Worm (Caenorhabditis elegans) whole organism, late embryonic: Measurements from ENCODE around the gene bus-17.

ENCODE experiments used
- C38D4.7 ChIP-seq: fragments of 200-800 bp; sonication (Bioruptor generic); optimal IDR thresholded peaks from 2 replicates; lab custom pipeline; 2018; ENCODE audit warnings: mild to moderate bottlenecking, missing genetic modification characterization, moderate library complexity, missing compliant biosample characterization
- K09A11.1 ChIP-seq: sonication (generic microtip); optimal IDR thresholded peaks from 2 replicates; lab custom pipeline; 2017; ENCODE audit warnings: antibody characterized with exemption, mild to moderate bottlenecking, missing genetic modification characterization, missing compliant biosample characterization; ENCODE audit not compliant: insufficient read depth
- T23F11.4 ChIP-seq: fragments of 200-800 bp; sonication (Bioruptor generic); optimal IDR thresholded peaks from 2 replicates; lab custom pipeline; 2018; ENCODE audit warnings: mild to moderate bottlenecking, missing genetic modification characterization, missing compliant biosample characterization
- ahr-1 ChIP-seq: sonication (generic microtip); optimal IDR thresholded peaks from 2 replicates; lab custom pipeline; 2016; ENCODE audit warnings: missing genetic modification characterization, missing compliant biosample characterization
- ceh-18 ChIP-seq: sonication (generic microtip); optimal IDR thresholded peaks from 2 replicates; lab custom pipeline; 2016; ENCODE audit warnings: missing genetic modification characterization, missing compliant biosample characterization
- ceh-19 ChIP-seq: fragments of 200-800 bp; sonication (Bioruptor generic); optimal IDR thresholded peaks from 2 replicates; lab custom pipeline; 2018; ENCODE audit warnings: mild to moderate bottlenecking, missing genetic modification characterization, missing compliant biosample characterization
- ceh-2 ChIP-seq: sonication (generic microtip); optimal IDR thresholded peaks from 2 replicates; lab custom pipeline; 2016; ENCODE audit warnings: missing genotype, missing genetic modification characterization, missing compliant biosample characterization
- ceh-30 ChIP-seq: fragments of 150-350 bp; optimal IDR thresholded peaks from 2 replicates; lab custom pipeline; 2014; ENCODE audit warnings: missing biosample characterization, missing genetic modification characterization
- ceh-34 ChIP-seq: sonication (generic microtip); optimal IDR thresholded peaks from 2 replicates; lab custom pipeline; 2016; ENCODE audit warnings: mild to moderate bottlenecking, missing genetic modification characterization, missing compliant biosample characterization
- ceh-48 ChIP-seq: sonication (generic microtip); optimal IDR thresholded peaks from 2 replicates; lab custom pipeline; 2016; ENCODE audit warnings: missing genetic modification characterization, inconsistent platforms, missing compliant biosample characterization
- ceh-6 ChIP-seq: fragments of 200-800 bp; sonication (Bioruptor generic); optimal IDR thresholded peaks from 2 replicates; lab custom pipeline; 2018; ENCODE audit warnings: mild to moderate bottlenecking, missing genetic modification characterization, missing compliant biosample characterization
- ceh-9 ChIP-seq: sonication (generic microtip); optimal IDR thresholded peaks from 2 replicates; lab custom pipeline; 2016; ENCODE audit warnings: mild to moderate bottlenecking, missing genetic modification characterization, inconsistent platforms, missing compliant biosample characterization
- dve-1 ChIP-seq: sonication (generic microtip); optimal IDR thresholded peaks from 2 replicates; lab custom pipeline; 2017; ENCODE audit warnings: antibody characterized with exemption, mild to moderate bottlenecking, missing genetic modification characterization, missing compliant biosample characterization
- eyg-1 ChIP-seq: sonication (generic microtip); optimal IDR thresholded peaks from 2 replicates; lab custom pipeline; 2016; ENCODE audit warnings: missing genotype, missing genetic modification characterization, missing compliant biosample characterization
- fkh-6 ChIP-seq: sonication (generic microtip); optimal IDR thresholded peaks from 2 replicates; lab custom pipeline; 2016; ENCODE audit warnings: missing genetic modification characterization, missing compliant biosample characterization
- gmeb-2 ChIP-seq: sonication (generic microtip); optimal IDR thresholded peaks from 2 replicates; lab custom pipeline; 2016; ENCODE audit warnings: missing genetic modification characterization, inconsistent platforms, missing compliant biosample characterization
- hlh-6 ChIP-seq: sonication (generic microtip); optimal IDR thresholded peaks from 2 replicates; lab custom pipeline; 2016; ENCODE audit warnings: missing genotype, missing genetic modification characterization, missing compliant biosample characterization
- hlh-8 ChIP-seq: sonication (generic microtip); optimal IDR thresholded peaks from 2 replicates; lab custom pipeline; 2016; ENCODE audit warnings: missing genotype, missing genetic modification characterization, missing compliant biosample characterization
- madf-2 ChIP-seq: sonication (generic microtip); optimal IDR thresholded peaks from 2 replicates; lab custom pipeline; 2017; ENCODE audit warnings: missing genetic modification characterization, missing compliant biosample characterization
- mec-3 ChIP-seq: sonication (generic microtip); optimal IDR thresholded peaks from 2 replicates; lab custom pipeline; 2016; ENCODE audit warnings: borderline replicate concordance, missing genetic modification characterization, missing compliant biosample characterization
- nfya-1 ChIP-seq: sonication (generic microtip); optimal IDR thresholded peaks from 2 replicates; lab custom pipeline; 2017; ENCODE audit warnings: missing genetic modification characterization, mild to moderate bottlenecking, missing compliant biosample characterization, antibody characterized with exemption, moderate library complexity
- nhr-11 ChIP-seq: fragments of 150-350 bp; optimal IDR thresholded peaks from 2 replicates; lab custom pipeline; 2014; ENCODE audit warnings: missing biosample characterization, missing genetic modification characterization
- nhr-232 ChIP-seq: sonication (generic microtip); optimal IDR thresholded peaks from 2 replicates; lab custom pipeline; 2016; ENCODE audit warnings: missing genetic modification characterization, missing compliant biosample characterization
- npax-4 ChIP-seq: sonication (generic microtip); optimal IDR thresholded peaks from 2 replicates; lab custom pipeline; 2016; ENCODE audit warnings: missing genetic modification characterization, missing compliant biosample characterization
- pha-4 ChIP-seq: fragments of 150-350 bp; optimal IDR thresholded peaks from 2 replicates; lab custom pipeline; 2018; ENCODE audit warnings: missing biosample characterization, missing genetic modification reagents, missing genetic modification characterization
- ref-2 ChIP-seq: sonication (generic microtip); optimal IDR thresholded peaks from 2 replicates; lab custom pipeline; 2016; ENCODE audit warnings: missing genetic modification characterization, missing compliant biosample characterization
- sox-4 ChIP-seq: sonication (generic microtip); optimal IDR thresholded peaks from 2 replicates; lab custom pipeline; 2017; ENCODE audit warnings: mild to moderate bottlenecking, missing genetic modification characterization, inconsistent platforms, missing compliant biosample characterization
- syd-9 ChIP-seq: sonication (generic microtip); optimal IDR thresholded peaks from 2 replicates; lab custom pipeline; 2016; ENCODE audit warnings: mild to moderate bottlenecking, missing genetic modification characterization, moderate library complexity, missing compliant biosample characterization
- tbx-7 ChIP-seq: sonication (generic microtip); optimal IDR thresholded peaks from 2 replicates; lab custom pipeline; 2016; ENCODE audit warnings: missing genotype, missing genetic modification characterization, missing compliant biosample characterization
- unc-3 ChIP-seq, 2 experiments: fragments of 200-800 bp in 1 of 2; sonication (Bioruptor generic) in 1 of 2; sonication (generic microtip) in 1 of 2; conservative IDR thresholded peaks in 1 of 2; optimal IDR thresholded peaks in 1 of 2; 2 replicates each; pipeline versions ENCODE4 v1.3.6 to Lab custom; 2016 to 2022; ENCODE audit warnings: missing compliant biosample characterization in 2 of 2, missing genetic modification characterization in 2 of 2, missing genetic modification reagents in 1 of 2
- unc-42 ChIP-seq: sonication (generic microtip); optimal IDR thresholded peaks from 2 replicates; lab custom pipeline; 2016; ENCODE audit warnings: missing genotype, missing genetic modification characterization, missing compliant biosample characterization
- unc-86 ChIP-seq: sonication (generic microtip); optimal IDR thresholded peaks from 2 replicates; lab custom pipeline; 2016; ENCODE audit warnings: missing genetic modification characterization, missing compliant biosample characterization
- ztf-16 ChIP-seq: sonication (generic microtip); optimal IDR thresholded peaks from 2 replicates; lab custom pipeline; 2017; ENCODE audit warnings: missing genetic modification characterization, missing compliant biosample characterization

Gene bus-17

DNA sequence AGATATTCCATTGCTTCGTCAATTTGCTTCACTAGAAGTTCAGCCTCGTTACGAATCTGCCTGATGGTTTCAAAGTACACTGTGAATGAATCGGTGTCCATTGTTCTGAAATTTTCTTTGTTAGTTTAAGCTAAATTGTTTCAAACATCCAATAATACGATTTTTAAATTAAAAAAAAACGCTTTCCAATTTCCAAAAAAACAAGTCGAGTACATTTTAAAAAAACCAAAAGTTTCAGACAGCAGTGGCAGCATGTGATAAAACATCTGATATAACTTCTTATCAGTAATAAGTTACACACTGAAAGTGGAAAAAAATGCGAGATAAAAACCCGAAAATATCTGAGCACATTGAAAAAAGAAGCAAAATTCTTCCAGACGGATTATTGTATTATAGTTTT lies 33.4 kb upstream of the bus-17 start, which contains the start of gene Y7A5A.6:
Gene Y7A5A.6, minus strand, starts transcription at position 101 of the 400 bp plus-strand sequence.
- TF ChIP-seq mec-3 (tag; lab: Kevin White, UChicago) (no peak), npax-4 (tag; lab: Kevin White, UChicago) (no peak), eyg-1 (tag; lab: Kevin White, UChicago) (no peak), ceh-6 (GFP tag; lab: Kevin White, UChicago) (no peak), ceh-34 (no peak), ceh-2 (tag; lab: Kevin White, UChicago) (no peak), ahr-1 (tag; lab: Kevin White, UChicago) (no peak), pha-4 (no peak), hlh-8 (tag; lab: Kevin White, UChicago) (no peak), nhr-232 (tag; lab: Kevin White, UChicago) (no peak), ceh-48 (tag; lab: Kevin White, UChicago) (no peak), C38D4.7 (GFP tag; lab: Kevin White, UChicago) (no peak)
- TF ChIP-seq, all 69 proteins: peak for 0

DNA sequence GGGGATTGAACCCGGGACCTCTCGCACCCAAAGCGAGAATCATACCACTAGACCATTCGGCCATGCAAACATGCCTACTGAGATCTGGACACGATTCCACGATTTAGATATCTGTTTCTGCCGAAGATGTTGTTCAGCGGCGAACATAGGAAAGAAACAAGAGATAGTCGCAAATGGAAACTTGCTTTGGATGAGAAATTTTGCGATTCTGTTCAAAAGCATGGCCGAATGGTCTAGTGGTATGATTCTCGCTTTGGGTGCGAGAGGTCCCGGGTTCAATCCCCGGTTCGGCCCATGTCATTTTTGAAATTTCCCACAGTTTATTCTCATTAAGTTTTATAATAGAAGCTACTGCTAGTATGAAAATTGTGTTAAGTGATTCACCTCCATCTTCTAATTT lies 30.5 kb upstream of the bus-17 start:
- TF ChIP-seq ref-2 (tag; lab: Kevin White, UChicago) (no peak), unc-42 (no peak), ztf-16 (tag; lab: Kevin White, UChicago) (no peak), K09A11.1 (tag; lab: Kevin White, UChicago) (no peak), mec-3 (tag; lab: Kevin White, UChicago) (no peak), ceh-9 (tag; lab: Kevin White, UChicago) (no peak), nhr-11 (tag; lab: Kevin White, UChicago) (no peak), ceh-48 (tag; lab: Kevin White, UChicago) (no peak), ceh-18 (tag; lab: Kevin White, UChicago) (no peak), gmeb-2 (tag; lab: Kevin White, UChicago) (no peak), fkh-6 (no peak), ceh-30 (tag; lab: Kevin White, UChicago) (no peak), unc-86 (tag; lab: Kevin White, UChicago) (no peak), unc-3 (GFP tag; conservative IDR thresholded peaks at IDR 0.05; lab: Robert Waterston, UW) (no peak), unc-3 (tag; optimal IDR thresholded peaks at IDR 0.05; lab: Kevin White, UChicago) (no peak), ceh-19 (GFP tag; lab: Kevin White, UChicago) (no peak)

DNA sequence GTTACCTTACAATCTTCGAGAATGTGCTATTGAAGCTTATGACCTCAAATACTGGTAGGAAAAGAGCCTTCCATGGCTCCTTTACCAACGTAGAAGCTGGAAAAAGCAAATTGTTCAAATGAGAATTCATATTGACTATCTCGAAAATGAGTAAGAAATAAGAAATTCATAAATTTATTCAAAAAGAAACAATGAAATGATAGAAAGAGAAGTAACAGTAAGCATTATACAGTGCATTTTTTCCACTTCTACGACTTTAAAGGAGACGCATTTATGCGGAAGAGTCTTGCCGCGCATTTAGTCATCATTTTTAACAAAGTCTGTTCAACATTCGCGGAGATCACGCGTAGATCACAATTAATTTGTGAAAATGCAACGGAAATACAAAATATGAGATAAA lies 28.8 kb upstream of the bus-17 start, which contains the start of gene Y7A5A.10:
Gene Y7A5A.10, minus strand, starts transcription at position 101 of the 400 bp plus-strand sequence.
- no peak for TF ChIP-seq madf-2 (tag; lab: Kevin White, UChicago)
- TF ChIP-seq eyg-1 (tag; lab: Kevin White, UChicago), result no peak
- TF ChIP-seq sox-4 (tag; lab: Kevin White, UChicago), result no peak
- TF ChIP-seq dve-1 (tag; lab: Kevin White, UChicago), result no peak
- no peak for TF ChIP-seq fkh-6
- TF ChIP-seq pha-4, result no peak
- no peak for TF ChIP-seq tbx-7 (tag; lab: Kevin White, UChicago)
- no peak for TF ChIP-seq ceh-9 (tag; lab: Kevin White, UChicago)
- no peak for TF ChIP-seq syd-9 (tag; lab: Kevin White, UChicago)
- TF ChIP-seq T23F11.4, result no peak

DNA sequence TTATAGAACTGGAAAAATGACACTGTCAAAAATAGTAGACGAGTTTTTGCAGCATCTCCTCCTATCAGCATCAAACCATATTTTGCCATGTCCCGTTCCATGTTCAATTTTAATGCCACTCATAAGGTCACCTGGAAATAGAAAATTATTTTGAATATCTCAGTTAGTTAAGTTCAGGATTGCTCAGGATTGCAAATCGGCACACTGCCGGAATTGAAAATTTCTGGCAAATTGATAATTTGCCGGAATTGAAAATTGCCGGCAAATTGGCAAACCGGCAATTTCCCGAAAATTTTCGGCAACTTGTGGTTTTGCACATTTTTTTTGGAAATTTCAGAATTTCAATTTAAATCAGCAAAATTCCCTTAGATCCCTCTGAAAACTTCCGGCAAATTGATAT lies 20.6 kb upstream of the bus-17 start, which contains the start of gene Y7A5A.5:
Gene Y7A5A.5, minus strand, starts transcription at position 101 of the 400 bp plus-strand sequence.
- TF ChIP-seq nfya-1 (tag; lab: Kevin White, UChicago) (no peak), hlh-8 (tag; lab: Kevin White, UChicago) (no peak), mec-3 (tag; lab: Kevin White, UChicago) (no peak), hlh-6 (tag; lab: Kevin White, UChicago) (no peak), sox-4 (tag; lab: Kevin White, UChicago) (no peak)
